Worm (Caenorhabditis elegans) whole organism, midembryonic: ENCODE results near the gene unc-49.

Source experiments
- T22C8.4 ChIP-seq: fragments of 200-800 bp; sonication (Bioruptor generic); IDR thresholded peaks from 2 replicates; pipeline ENCODE4 v1.3.6; 2022; ENCODE audit warnings: missing genetic modification characterization, missing compliant biosample characterization
- cog-1 ChIP-seq: sonication (generic microtip); optimal IDR thresholded peaks from 2 replicates; lab custom pipeline; 2016; ENCODE audit warnings: missing genetic modification characterization, missing compliant biosample characterization
- flt-1 ChIP-seq: fragments of 200-800 bp; sonication (Bioruptor generic); IDR thresholded peaks from 2 replicates; pipeline ENCODE4 v1.3.6; 2022; ENCODE audit warnings: missing genetic modification characterization, missing compliant biosample characterization
- klf-2 ChIP-seq: fragments of 200-800 bp; sonication (Bioruptor generic); conservative IDR thresholded peaks from 2 replicates; pipeline ENCODE4 v1.3.6; 2022; ENCODE audit warnings: missing genetic modification reagents, missing genetic modification characterization, missing compliant biosample characterization
- med-1 ChIP-seq: sonication (generic microtip); optimal IDR thresholded peaks from 2 replicates; lab custom pipeline; 2017; ENCODE audit warnings: missing genetic modification characterization, mild to moderate bottlenecking, missing compliant biosample characterization, antibody characterized with exemption, missing genetic modification reagents; ENCODE audit not compliant: insufficient read depth
- ref-1 ChIP-seq: fragments of 200-800 bp; sonication (Bioruptor generic); conservative IDR thresholded peaks from 2 replicates; pipeline ENCODE4 v1.3.6; 2022; ENCODE audit warnings: missing genetic modification reagents, missing genetic modification characterization, missing compliant biosample characterization
- tab-1 ChIP-seq: fragments of 200-800 bp; sonication (Bioruptor generic); IDR thresholded peaks from 2 replicates; pipeline ENCODE4 v1.3.6; 2022; ENCODE audit warnings: missing genetic modification characterization, missing compliant biosample characterization
- ztf-23 ChIP-seq: fragments of 200-800 bp; sonication (Bioruptor generic); IDR thresholded peaks from 2 replicates; pipeline ENCODE4 v1.3.6; 2022; ENCODE audit warnings: missing genetic modification reagents, missing genetic modification characterization, missing compliant biosample characterization
- ztf-29 ChIP-seq: fragments of 200-800 bp; sonication (Bioruptor generic); IDR thresholded peaks from 2 replicates; pipeline ENCODE4 v1.3.6; 2022; ENCODE audit warnings: missing genetic modification reagents, missing genetic modification characterization, missing compliant biosample characterization

unc-49 gene

DNA sequence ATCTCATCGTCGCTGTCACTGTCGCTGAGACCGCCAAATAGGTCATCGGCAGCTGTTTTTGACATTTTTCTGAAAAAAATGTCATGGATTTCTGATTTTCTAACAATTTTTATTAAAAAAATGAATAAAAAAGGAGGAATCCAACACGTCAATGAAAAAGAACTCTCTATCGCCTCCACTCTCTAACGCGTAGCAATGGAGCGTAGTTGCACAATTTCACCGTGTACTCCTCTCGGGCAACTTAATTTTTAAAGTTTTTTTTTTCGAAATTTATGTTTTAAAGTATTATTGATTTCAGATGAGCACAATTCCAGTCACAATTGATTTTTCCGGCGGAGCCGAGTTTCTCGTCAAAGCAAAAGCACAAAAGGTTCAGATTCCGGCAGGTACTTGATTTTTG, 15.4 kb upstream of the unc-49 start, which contains the start of the genes taf-11.3 and urm-1:
Gene taf-11.3, minus strand, starts transcription at position 69 of the 400 bp plus-strand sequence.
Gene urm-1, plus strand, starts transcription at position 299 of the 400 bp plus-strand sequence.
- TF ChIP-seq ref-1 (GFP tag; lab: Robert Waterston, UW): no peak
- no peak for TF ChIP-seq T22C8.4 (GFP tag; lab: Robert Waterston, UW)
- TF ChIP-seq cog-1 (tag; lab: Kevin White, UChicago): no peak
- TF ChIP-seq ztf-29 (GFP tag; lab: Robert Waterston, UW): no peak
- TF ChIP-seq flt-1: no peak
- no peak for TF ChIP-seq med-1
- no peak for TF ChIP-seq ztf-23 (GFP tag; lab: Robert Waterston, UW)

DNA sequence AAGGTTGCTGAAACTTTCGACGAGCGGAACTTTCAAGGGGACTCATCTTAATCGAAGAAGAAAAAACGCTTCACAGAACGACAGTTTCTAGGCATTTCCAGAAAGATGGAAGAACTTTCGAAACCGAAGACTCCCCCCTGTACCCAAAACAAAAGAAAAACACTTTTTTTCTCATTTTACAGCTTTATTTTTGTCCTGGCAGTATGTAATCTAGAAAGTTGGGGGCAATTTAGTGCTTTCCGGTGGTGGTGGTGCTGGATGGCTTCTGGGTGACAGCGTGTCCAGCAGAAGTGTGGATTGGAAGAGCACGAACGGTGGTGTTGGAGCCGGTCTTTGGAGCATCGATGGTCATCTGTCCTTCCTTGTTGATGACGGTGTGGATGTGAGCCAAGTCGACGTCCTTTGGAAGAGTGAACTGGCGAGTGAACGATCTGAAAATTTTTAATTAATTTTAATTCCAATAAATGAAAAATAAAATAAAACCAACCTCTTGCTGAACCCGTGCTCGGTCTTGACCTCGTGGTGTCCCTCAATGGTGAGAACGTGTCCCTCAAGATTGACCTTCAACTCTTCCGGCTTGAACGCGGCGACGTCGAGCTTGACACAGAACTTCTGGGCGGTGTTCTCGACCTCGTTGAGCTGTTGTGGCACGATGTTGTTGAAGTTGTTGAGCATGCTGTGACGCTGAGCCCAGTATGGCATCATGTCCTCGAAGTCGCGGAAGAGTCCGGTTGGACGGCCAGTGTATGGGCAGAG, 14.4 kb upstream of the unc-49 start:
- no peak for TF ChIP-seq cog-1 (tag; lab: Kevin White, UChicago)

DNA sequence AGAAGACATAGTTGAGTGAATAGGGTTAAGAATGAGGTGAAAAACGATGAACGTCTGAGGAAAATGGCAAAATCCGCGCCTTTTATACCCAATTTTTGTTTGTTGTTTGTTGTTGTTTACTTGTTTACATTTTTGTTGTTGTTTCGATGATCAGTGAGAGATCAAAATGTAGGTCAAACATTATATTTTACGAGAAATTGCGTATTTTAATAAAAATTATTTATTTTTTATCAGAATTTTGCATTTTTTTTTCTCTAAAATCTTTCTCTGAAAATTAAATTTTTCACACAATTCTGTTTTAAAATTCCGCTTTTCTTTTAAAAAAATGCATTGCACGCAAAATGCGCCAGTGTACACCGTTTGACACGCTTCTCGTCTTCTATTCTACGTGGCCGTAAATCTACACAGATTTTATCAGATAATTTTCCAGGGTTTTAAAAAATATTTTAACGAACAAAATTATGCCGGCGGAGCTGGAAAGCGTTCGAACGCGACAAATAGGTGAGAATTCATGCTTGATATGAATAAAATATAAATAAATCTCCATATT, 13.8 kb upstream of the unc-49 start, which contains the start of the genes sip-1 and sly-1:
Gene sip-1, minus strand, starts transcription at position 103 of the 550 bp plus-strand sequence.
Gene sly-1, plus strand, starts transcription at position 360 of the 550 bp plus-strand sequence.
- TF ChIP-seq T22C8.4 (GFP tag; lab: Robert Waterston, UW) (no peak), ztf-29 (GFP tag; lab: Robert Waterston, UW) (no peak), tab-1 (GFP tag; lab: Robert Waterston, UW) (no peak)

DNA sequence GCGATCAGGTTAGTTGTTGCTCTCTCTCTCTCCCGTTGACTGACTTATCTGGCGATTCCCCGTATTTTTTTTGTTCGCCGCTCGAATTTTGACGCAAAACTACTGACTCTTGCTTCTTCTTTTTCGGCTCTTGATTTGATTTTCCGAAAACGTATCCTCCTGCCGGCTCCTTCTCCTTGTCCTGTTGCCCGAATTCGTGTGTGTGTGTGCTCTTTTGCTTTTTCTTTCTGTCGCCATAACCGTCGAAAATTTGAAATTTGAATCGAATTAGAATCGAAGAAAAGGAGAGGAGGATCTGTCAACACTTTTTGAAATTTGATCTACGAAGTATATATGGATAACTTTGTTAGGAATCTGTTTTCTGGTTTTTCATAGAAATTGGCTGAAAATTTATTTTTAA, 8.0 kb upstream of the unc-49 start:
- TF ChIP-seq ref-1 (GFP tag; lab: Robert Waterston, UW): no peak
- TF ChIP-seq tab-1 (GFP tag; lab: Robert Waterston, UW): no peak
- TF ChIP-seq ztf-29 (GFP tag; lab: Robert Waterston, UW): no peak
- TF ChIP-seq klf-2 (GFP tag; lab: Robert Waterston, UW): no peak
- TF ChIP-seq med-1: no peak

DNA sequence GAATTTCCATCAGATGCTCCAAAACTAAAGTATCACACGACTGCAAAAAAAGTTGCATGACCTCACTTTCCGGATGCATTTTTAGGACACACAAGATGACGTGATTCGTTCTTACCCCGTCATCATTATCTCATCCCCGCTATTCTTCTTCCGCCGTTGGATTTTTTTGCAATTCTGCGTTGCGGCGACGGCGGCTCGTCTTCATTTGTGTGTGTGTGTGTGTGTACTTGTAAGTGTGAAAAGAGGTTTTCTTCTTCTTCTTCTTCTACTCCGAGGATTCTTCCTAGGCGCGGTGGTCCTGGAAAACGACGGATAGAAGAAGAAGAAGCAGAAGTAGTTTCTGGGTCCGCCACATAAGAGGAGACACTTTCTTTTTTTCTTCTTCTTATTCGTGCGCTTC, 4.8 kb upstream of the unc-49 start:
- TF ChIP-seq cog-1 (tag; lab: Kevin White, UChicago): no peak
- no peak for TF ChIP-seq ref-1 (GFP tag; lab: Robert Waterston, UW)
- TF ChIP-seq tab-1 (GFP tag; lab: Robert Waterston, UW): no peak

DNA sequence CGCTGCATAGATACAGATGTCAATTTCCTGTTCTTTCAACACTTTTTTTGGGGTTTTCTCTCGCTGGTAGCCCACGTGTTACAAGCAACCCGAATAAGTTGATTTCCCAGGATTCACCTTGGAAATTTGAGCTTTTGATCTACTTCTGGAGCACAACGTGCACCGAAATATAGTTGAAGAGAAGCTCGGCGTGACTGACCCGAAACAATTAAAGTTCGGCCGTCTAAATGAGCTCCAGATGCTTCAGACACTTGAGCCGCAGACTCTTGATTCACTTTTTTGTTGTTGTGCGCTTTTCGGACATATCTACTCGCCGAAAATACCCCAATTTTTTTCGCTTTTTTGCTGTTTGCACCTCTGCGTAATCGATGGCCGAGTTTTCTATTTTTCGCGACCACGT, 1.7 kb upstream of the unc-49 start:
- no peak for TF ChIP-seq ztf-29 (GFP tag; lab: Robert Waterston, UW)
- TF ChIP-seq T22C8.4 (GFP tag; lab: Robert Waterston, UW): no peak
- no peak for TF ChIP-seq klf-2 (GFP tag; lab: Robert Waterston, UW)
- TF ChIP-seq ztf-23 (GFP tag; lab: Robert Waterston, UW): no peak
- TF ChIP-seq cog-1 (tag; lab: Kevin White, UChicago): no peak
- no peak for TF ChIP-seq tab-1 (GFP tag; lab: Robert Waterston, UW)
- no peak for TF ChIP-seq med-1
- no peak for TF ChIP-seq flt-1
- no peak for TF ChIP-seq ref-1 (GFP tag; lab: Robert Waterston, UW)

DNA sequence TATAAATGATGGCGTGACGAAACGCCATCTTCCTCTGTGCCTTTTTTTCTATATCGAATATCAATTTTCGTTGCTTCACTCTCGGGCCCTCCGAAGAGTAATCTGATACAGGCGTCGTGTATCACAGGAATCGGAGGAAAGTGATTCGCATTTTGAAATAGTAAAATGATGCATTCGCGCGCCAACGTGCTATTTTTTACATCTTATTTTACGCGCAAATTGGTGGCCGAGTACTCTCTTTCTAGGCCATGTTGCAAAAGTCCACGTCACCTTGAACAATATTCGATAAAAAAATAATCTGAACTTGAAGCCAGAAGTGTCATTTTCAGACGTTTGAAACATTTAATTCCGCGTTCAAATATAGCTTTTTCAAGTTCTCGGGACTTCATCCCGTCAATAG, 947 bp upstream of the unc-49 start:
- TF ChIP-seq ref-1 (GFP tag; lab: Robert Waterston, UW): no peak
- no peak for TF ChIP-seq med-1
- no peak for TF ChIP-seq tab-1 (GFP tag; lab: Robert Waterston, UW)
- no peak for TF ChIP-seq ztf-29 (GFP tag; lab: Robert Waterston, UW)
- no peak for TF ChIP-seq klf-2 (GFP tag; lab: Robert Waterston, UW)
- TF ChIP-seq flt-1: no peak
- no peak for TF ChIP-seq T22C8.4 (GFP tag; lab: Robert Waterston, UW)
- no peak for TF ChIP-seq cog-1 (tag; lab: Kevin White, UChicago)
- no peak for TF ChIP-seq ztf-23 (GFP tag; lab: Robert Waterston, UW)

DNA sequence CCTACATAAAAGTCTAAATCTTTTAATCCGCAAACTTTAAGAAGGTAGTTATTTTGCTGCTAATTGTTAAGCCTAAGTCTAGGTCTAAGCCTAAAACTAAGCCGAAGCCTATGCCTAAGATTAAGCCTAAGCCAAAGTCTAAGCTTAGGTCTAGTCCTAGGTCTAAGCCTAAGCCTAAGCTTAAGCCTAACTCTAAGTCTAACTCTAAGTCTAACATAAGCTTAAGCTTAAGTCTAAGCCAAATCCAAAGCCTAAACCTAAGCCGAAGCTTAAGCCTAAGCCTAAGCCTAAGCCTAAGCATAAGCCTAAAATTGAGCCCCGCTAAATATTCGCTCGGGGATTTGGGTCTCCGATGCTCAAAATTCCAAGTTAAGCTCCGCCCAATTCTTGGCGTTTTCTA, 657 bp downstream of the unc-49 start:
- TF ChIP-seq ztf-29 (GFP tag; lab: Robert Waterston, UW) (peak; percentile 14; the same call in 1 of the 2 replicates), cog-1 (tag; lab: Kevin White, UChicago) (no peak), klf-2 (GFP tag; lab: Robert Waterston, UW) (no peak), ref-1 (GFP tag; lab: Robert Waterston, UW) (no peak), med-1 (no peak)

DNA sequence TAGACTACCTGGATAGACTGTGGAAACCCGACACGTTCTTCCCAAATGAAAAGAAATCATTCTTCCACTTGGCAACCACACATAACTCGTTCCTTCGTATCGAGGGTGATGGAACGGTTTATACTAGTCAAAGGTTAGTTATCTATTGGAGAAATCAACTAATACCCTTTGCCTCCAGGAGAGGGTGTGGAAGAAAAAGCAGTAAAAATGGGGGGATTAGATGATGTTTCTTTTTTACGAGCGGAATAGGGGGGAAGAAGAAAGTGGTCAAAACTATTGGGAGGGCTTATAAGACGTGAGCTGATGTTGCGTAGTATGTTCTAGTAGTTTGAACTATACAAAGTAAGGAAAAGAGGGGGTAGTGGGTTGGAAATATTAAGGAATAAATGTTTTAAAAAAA, 2.5 kb downstream of the unc-49 start:
- TF ChIP-seq ztf-29 (GFP tag; lab: Robert Waterston, UW) (no peak), T22C8.4 (GFP tag; lab: Robert Waterston, UW) (no peak), cog-1 (tag; lab: Kevin White, UChicago) (no peak), ztf-23 (GFP tag; lab: Robert Waterston, UW) (no peak), tab-1 (GFP tag; lab: Robert Waterston, UW) (no peak), med-1 (no peak)

DNA sequence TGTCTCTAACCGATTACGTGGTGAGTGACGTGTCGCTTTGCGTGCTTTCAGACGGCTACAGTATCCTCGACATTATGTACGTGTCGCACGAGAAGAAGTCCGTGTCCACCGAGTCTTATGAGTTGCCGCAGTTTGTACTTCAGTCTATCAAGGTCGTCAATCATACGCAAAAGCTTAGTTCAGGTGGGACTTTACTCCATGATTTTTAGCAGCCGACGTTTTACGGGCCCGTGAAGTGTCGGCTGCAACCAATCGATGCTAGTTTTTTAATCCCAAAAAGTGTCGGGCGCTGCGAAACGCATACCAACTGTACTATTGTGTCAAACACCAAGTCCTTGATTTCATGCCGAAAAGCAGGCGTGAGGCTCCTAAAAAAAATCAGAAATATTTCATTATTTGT, 4.3 kb downstream of the unc-49 start:
- TF ChIP-seq ztf-29 (GFP tag; lab: Robert Waterston, UW): no peak
- no peak for TF ChIP-seq flt-1
- no peak for TF ChIP-seq ztf-23 (GFP tag; lab: Robert Waterston, UW)
- TF ChIP-seq tab-1 (GFP tag; lab: Robert Waterston, UW): no peak
- TF ChIP-seq med-1: no peak
- TF ChIP-seq T22C8.4 (GFP tag; lab: Robert Waterston, UW): no peak
- no peak for TF ChIP-seq cog-1 (tag; lab: Kevin White, UChicago)
- TF ChIP-seq ref-1 (GFP tag; lab: Robert Waterston, UW): no peak
- TF ChIP-seq klf-2 (GFP tag; lab: Robert Waterston, UW): no peak
